Worm (Caenorhabditis elegans) whole organism, L4 larva: ENCODE data around the gene pkc-1.

Source experiments
- F10B5.3 ChIP-seq: sonication (generic microtip); optimal IDR thresholded peaks from 2 replicates; lab custom pipeline; 2016; ENCODE audit warnings: mild to moderate bottlenecking, missing genetic modification characterization, missing compliant biosample characterization
- F37D6.2 ChIP-seq: sonication (generic microtip); optimal IDR thresholded peaks from 2 replicates; lab custom pipeline; 2016; ENCODE audit warnings: mild to moderate bottlenecking, missing genetic modification characterization, missing compliant biosample characterization
- F49E8.2 ChIP-seq: sonication (generic microtip); optimal IDR thresholded peaks from 2 replicates; lab custom pipeline; 2016; ENCODE audit warnings: missing compliant biosample characterization, mild to moderate bottlenecking, missing genetic modification characterization, borderline replicate concordance
- Y105C5A.15 ChIP-seq: fragments of 200-800 bp; sonication (Bioruptor generic); IDR thresholded peaks from 2 replicates; pipeline ENCODE4 v1.3.6; 2022; ENCODE audit warnings: missing genetic modification characterization, missing compliant biosample characterization
- ZK546.5 ChIP-seq, 2 experiments: sonication (generic microtip); optimal IDR thresholded peaks; 2 replicates each; lab custom pipeline; 2017; ENCODE audit warnings: missing biosample characterization in 2 of 2, missing genetic modification characterization in 2 of 2
- aha-1 ChIP-seq: fragments of 150-350 bp; peaks from one replicate; lab custom pipeline; 2014; ENCODE audit warnings: missing biosample characterization, missing genetic modification characterization
- aly-2 ChIP-seq: sonication (generic microtip); optimal IDR thresholded peaks from 2 replicates; lab custom pipeline; 2018; ENCODE audit warnings: missing biosample characterization, missing genetic modification characterization
- arid-1 ChIP-seq: fragments of 200-800 bp; sonication (Bioruptor generic); conservative IDR thresholded peaks from 2 replicates; pipeline ENCODE4 v1.3.6; 2022; ENCODE audit warnings: missing genetic modification reagents, missing genetic modification characterization, missing compliant biosample characterization
- ces-1 ChIP-seq: fragments of 150-350 bp; sonication (generic microtip); optimal IDR thresholded peaks from 4 replicates; lab custom pipeline; 2014; ENCODE audit warnings: missing biosample characterization, missing genetic modification reagents, missing genetic modification characterization
- cey-2 ChIP-seq: sonication (generic microtip); optimal IDR thresholded peaks from 3 replicates; lab custom pipeline; 2017; ENCODE audit warnings: missing genetic modification characterization, mild to moderate bottlenecking, missing compliant biosample characterization, antibody characterized with exemption, borderline replicate concordance; ENCODE audit not compliant: insufficient read depth
- ctbp-1 ChIP-seq: fragments of 200-800 bp; sonication (Bioruptor generic); IDR thresholded peaks from 2 replicates; pipeline ENCODE4 v1.3.6; 2022; ENCODE audit warnings: missing genetic modification reagents, missing genetic modification characterization, missing compliant biosample characterization
- daf-12 ChIP-seq: fragments of 150-350 bp; optimal IDR thresholded peaks from 2 replicates; lab custom pipeline; 2014; ENCODE audit warnings: missing biosample characterization, missing genetic modification reagents, missing genetic modification characterization
- daf-16 ChIP-seq, 3 experiments: sonication (generic microtip); optimal IDR thresholded peaks; 2 replicates each; lab custom pipeline; 2016 to 2017; ENCODE audit warnings: missing genetic modification characterization in 3 of 3, missing genetic modification reagents in 3 of 3, mild to moderate bottlenecking in 2 of 3, missing compliant biosample characterization in 2 of 3, missing biosample characterization in 1 of 3, moderate library complexity in 1 of 3
- daf-8 ChIP-seq: fragments of 200-800 bp; sonication (Bioruptor generic); IDR thresholded peaks from 2 replicates; pipeline ENCODE4 v1.3.6; 2022; ENCODE audit warnings: missing genetic modification characterization, missing compliant biosample characterization
- dmd-6 ChIP-seq: fragments of 200-800 bp; sonication (Bioruptor generic); IDR thresholded peaks from 2 replicates; pipeline ENCODE4 v1.3.6; 2022; ENCODE audit warnings: missing genetic modification reagents, missing genetic modification characterization, missing compliant biosample characterization
- duxl-1 ChIP-seq: sonication (generic microtip); optimal IDR thresholded peaks from 2 replicates; lab custom pipeline; 2016; ENCODE audit warnings: mild to moderate bottlenecking, missing genetic modification characterization, moderate library complexity, missing compliant biosample characterization; ENCODE audit not compliant: poor library complexity
- dve-1 ChIP-seq: sonication (generic microtip); optimal IDR thresholded peaks from 2 replicates; lab custom pipeline; 2017; ENCODE audit warnings: antibody characterized with exemption, mild to moderate bottlenecking, missing genetic modification characterization, missing compliant biosample characterization; ENCODE audit not compliant: insufficient read depth
- fos-1 ChIP-seq: fragments of 150-350 bp; optimal IDR thresholded peaks from 2 replicates; lab custom pipeline; 2014; ENCODE audit warnings: missing biosample characterization, missing genetic modification characterization
- gei-8 ChIP-seq: fragments of 200-800 bp; sonication (Bioruptor generic); optimal IDR thresholded peaks from 2 replicates; lab custom pipeline; 2018; ENCODE audit warnings: mild to moderate bottlenecking, missing genetic modification characterization, missing compliant biosample characterization
- hlh-11 ChIP-seq: fragments of 200-800 bp; sonication (Bioruptor generic); optimal IDR thresholded peaks from 2 replicates; lab custom pipeline; 2018; ENCODE audit warnings: mild to moderate bottlenecking, missing genetic modification characterization, missing compliant biosample characterization
- hlh-30 ChIP-seq: sonication (generic microtip); optimal IDR thresholded peaks from 2 replicates; lab custom pipeline; 2017; ENCODE audit warnings: antibody characterized with exemption, mild to moderate bottlenecking, missing genetic modification characterization, missing compliant biosample characterization; ENCODE audit not compliant: insufficient read depth
- hmg-1.1 ChIP-seq: fragments of 200-800 bp; sonication (Bioruptor generic); IDR thresholded peaks from 2 replicates; pipeline ENCODE4 v1.3.6; 2022; ENCODE audit warnings: missing genetic modification reagents, missing genetic modification characterization, missing compliant biosample characterization
- jun-1 ChIP-seq: fragments of 150-350 bp; optimal IDR thresholded peaks from 2 replicates; lab custom pipeline; 2014; ENCODE audit warnings: missing biosample characterization, missing genetic modification reagents, missing genetic modification characterization
- lin-15B ChIP-seq: fragments of 150-350 bp; sonication (generic microtip); optimal IDR thresholded peaks from 3 replicates; lab custom pipeline; 2014; ENCODE audit warnings: missing biosample characterization, missing genetic modification characterization
- lin-39 ChIP-seq: fragments of 150-350 bp; optimal IDR thresholded peaks from 2 replicates; lab custom pipeline; 2014; ENCODE audit warnings: missing biosample characterization, missing genetic modification reagents, missing genetic modification characterization
- lir-3 ChIP-seq: sonication (generic microtip); optimal IDR thresholded peaks from 2 replicates; lab custom pipeline; 2016; ENCODE audit warnings: mild to moderate bottlenecking, missing genetic modification characterization, missing compliant biosample characterization
- mdl-1 ChIP-seq, 2 experiments: fragments of 150-350 bp in 1 of 2; sonication (generic microtip) in 1 of 2; optimal IDR thresholded peaks; 2 replicates each; lab custom pipeline; 2014 to 2017; ENCODE audit warnings: missing biosample characterization in 2 of 2, missing genetic modification characterization in 2 of 2
- mep-1 ChIP-seq: fragments of 150-350 bp; sonication (generic microtip); optimal IDR thresholded peaks from 3 replicates; lab custom pipeline; 2014; ENCODE audit warnings: missing biosample characterization, missing genetic modification characterization
- mes-2 ChIP-seq: sonication (generic microtip); optimal IDR thresholded peaks from 2 replicates; lab custom pipeline; 2016; ENCODE audit warnings: missing genotype, mild to moderate bottlenecking, missing genetic modification characterization, missing compliant biosample characterization; ENCODE audit not compliant: poor library complexity, severe bottlenecking
- mxl-2 ChIP-seq: fragments of 200-800 bp; sonication (Bioruptor generic); conservative IDR thresholded peaks from 2 replicates; pipeline ENCODE4 v1.3.6; 2022; ENCODE audit warnings: missing genetic modification reagents, missing genetic modification characterization, missing compliant biosample characterization
- nhr-237 ChIP-seq: sonication (generic microtip); optimal IDR thresholded peaks from 2 replicates; lab custom pipeline; 2017; ENCODE audit warnings: missing biosample characterization, missing genetic modification characterization
- nhr-25 ChIP-seq: sonication (generic microtip); optimal IDR thresholded peaks from 2 replicates; lab custom pipeline; 2017; ENCODE audit warnings: missing genetic modification characterization, mild to moderate bottlenecking, missing compliant biosample characterization, antibody characterized with exemption, moderate library complexity, borderline replicate concordance; ENCODE audit not compliant: insufficient read depth
- nhr-28 ChIP-seq: fragments of 150-350 bp; optimal IDR thresholded peaks from 2 replicates; lab custom pipeline; 2014; ENCODE audit warnings: missing biosample characterization, missing genetic modification characterization
- nhr-41 ChIP-seq: fragments of 200-800 bp; sonication (Bioruptor generic); IDR thresholded peaks from 2 replicates; pipeline ENCODE4 v1.3.6; 2022; ENCODE audit warnings: missing genetic modification reagents, missing genetic modification characterization, missing compliant biosample characterization
- nhr-42 ChIP-seq: fragments of 200-800 bp; sonication (Bioruptor generic); IDR thresholded peaks from 2 replicates; pipeline ENCODE4 v1.3.6; 2022; ENCODE audit warnings: missing genetic modification characterization, missing compliant biosample characterization
- nhr-48 ChIP-seq: sonication (generic microtip); optimal IDR thresholded peaks from 2 replicates; lab custom pipeline; 2016; ENCODE audit warnings: mild to moderate bottlenecking, missing genetic modification characterization, missing compliant biosample characterization
- nhr-76 ChIP-seq: fragments of 150-350 bp; optimal IDR thresholded peaks from 2 replicates; lab custom pipeline; 2014; ENCODE audit warnings: missing biosample characterization, missing genetic modification characterization
- php-3 ChIP-seq: fragments of 200-800 bp; sonication (Bioruptor generic); IDR thresholded peaks from 2 replicates; pipeline ENCODE4 v1.3.6; 2022; ENCODE audit warnings: missing genetic modification reagents, missing genetic modification characterization, missing compliant biosample characterization
- pqm-1 ChIP-seq: sonication (generic microtip); optimal IDR thresholded peaks from 2 replicates; lab custom pipeline; 2017; ENCODE audit warnings: missing biosample characterization, missing genetic modification characterization
- skn-1 ChIP-seq: fragments of 150-350 bp; optimal IDR thresholded peaks from 2 replicates; lab custom pipeline; 2014; ENCODE audit warnings: missing biosample characterization, missing genetic modification characterization
- tra-1 ChIP-seq: fragments of 200-800 bp; sonication (Bioruptor generic); IDR thresholded peaks from 2 replicates; pipeline ENCODE4 v1.3.6; 2022; ENCODE audit warnings: missing genetic modification reagents, missing genetic modification characterization, missing compliant biosample characterization
- unc-62 ChIP-seq, 3 experiments: fragments of 150-350 bp in 1 of 3; sonication (generic microtip); optimal IDR thresholded peaks in 2 of 3; peaks in 1 of 3; 1 replicate in 1 of 3; 2 replicates in 2 of 3; lab custom pipeline; 2014 to 2017; ENCODE audit warnings: missing biosample characterization in 3 of 3, missing genetic modification characterization in 3 of 3, missing genetic modification reagents in 3 of 3, missing genotype in 1 of 3
- vab-7 ChIP-seq: fragments of 200-800 bp; sonication (Bioruptor generic); IDR thresholded peaks from 2 replicates; pipeline ENCODE4 v1.3.6; 2022; ENCODE audit warnings: missing genetic modification reagents, missing genetic modification characterization, missing compliant biosample characterization
- zip-2 ChIP-seq: fragments of 150-350 bp; optimal IDR thresholded peaks from 2 replicates; lab custom pipeline; 2014; ENCODE audit warnings: missing biosample characterization, missing genetic modification characterization

pkc-1 gene

DNA sequence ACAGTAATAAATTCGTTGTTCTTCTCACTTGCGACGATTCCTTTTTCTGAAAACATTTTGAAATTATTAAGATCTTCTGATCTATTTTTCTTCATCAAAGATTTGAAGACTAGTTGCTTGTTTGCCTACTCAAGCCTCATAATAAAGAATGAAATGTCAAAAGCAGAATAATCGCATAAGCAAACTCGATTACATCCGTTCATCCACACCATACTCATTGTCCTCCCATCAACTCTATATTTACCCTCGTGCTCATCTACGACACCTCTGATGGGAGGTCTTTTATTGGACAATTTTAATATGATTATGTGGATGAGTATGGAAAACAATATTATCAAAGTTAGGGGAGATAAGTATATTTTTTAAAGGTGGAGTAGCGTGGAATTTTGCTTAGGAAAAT is 1.9 kb upstream of the pkc-1 start:
- TF ChIP-seq aha-1 (tag; lab: Kevin White, UChicago): peak; percentile 13
- no peak for TF ChIP-seq nhr-76 (tag; lab: Kevin White, UChicago)

- TF ChIP-seq mep-1 (tag; lab: Kevin White, UChicago): no peak
- TF ChIP-seq nhr-25 (tag; lab: Kevin White, UChicago): no peak
- TF ChIP-seq F49E8.2 (tag; lab: Kevin White, UChicago): no peak
- no peak for TF ChIP-seq aha-1 (tag; lab: Kevin White, UChicago)
- TF ChIP-seq nhr-48 (tag; lab: Kevin White, UChicago): no peak
- no peak for TF ChIP-seq dmd-6 (GFP tag; lab: Robert Waterston, UW)
- TF ChIP-seq cey-2 (tag; lab: Kevin White, UChicago): no peak
- TF ChIP-seq vab-7 (GFP tag; lab: Robert Waterston, UW): no peak
- no peak for TF ChIP-seq hlh-30 (tag; lab: Kevin White, UChicago)
These were observed 3.8 kb downstream of the pkc-1 start for ce11 chrV:12028151-12028550.

ce11 chrV:12026878-12027477 is 5.0 kb downstream of the pkc-1 start:
- TF ChIP-seq unc-62 (GFP tag; optimal IDR thresholded peaks at IDR 0.05 in 1 of 2; lab: Kevin White, UChicago): peak in 1 of 2 experiments; percentile 89
- no peak for TF ChIP-seq unc-62 (tag; optimal IDR thresholded peaks at IDR 0.05; lab: Kevin White, UChicago)
- TF ChIP-seq mdl-1 (tag; optimal IDR thresholded peaks at IDR 0.05; lab: Kevin White, UChicago): peak in 1 of 2 experiments; percentile 90
- TF ChIP-seq cey-2 (tag; lab: Kevin White, UChicago): no peak
- no peak for TF ChIP-seq nhr-25 (tag; lab: Kevin White, UChicago)
- peak in 1 of 2 experiments; percentile 33 for TF ChIP-seq daf-16 (GFP tag; optimal IDR thresholded peaks at IDR 0.05; lab: Kevin White, UChicago)
- no peak for TF ChIP-seq daf-16 (tag; optimal IDR thresholded peaks at IDR 0.05; lab: Kevin White, UChicago)
- no peak for TF ChIP-seq arid-1 (GFP tag; lab: Robert Waterston, UW)
- TF ChIP-seq ctbp-1 (GFP tag; lab: Robert Waterston, UW): peak; percentile 81
- no peak for TF ChIP-seq Y105C5A.15 (GFP tag; lab: Robert Waterston, UW)
- TF ChIP-seq aha-1 (tag; lab: Kevin White, UChicago): no peak
- no peak for TF ChIP-seq nhr-42 (GFP tag; lab: Robert Waterston, UW)
- no peak for TF ChIP-seq gei-8
- TF ChIP-seq tra-1 (GFP tag; lab: Robert Waterston, UW): no peak
- TF ChIP-seq F37D6.2 (tag; lab: Kevin White, UChicago): peak; percentile 59
- TF ChIP-seq zip-2: no peak
- TF ChIP-seq daf-8 (GFP tag; lab: Robert Waterston, UW): no peak
- no peak for TF ChIP-seq lir-3 (tag; lab: Kevin White, UChicago)
- TF ChIP-seq jun-1: no peak
- TF ChIP-seq mes-2 (tag; lab: Kevin White, UChicago): peak; percentile 34
- no peak for TF ChIP-seq php-3 (GFP tag; lab: Robert Waterston, UW)
- no peak for TF ChIP-seq nhr-28 (tag; lab: Kevin White, UChicago)
- no peak for TF ChIP-seq lin-39 (tag; lab: Kevin White, UChicago)
- no peak for TF ChIP-seq ces-1
- peak; percentile 25 for TF ChIP-seq hlh-11 (tag; lab: Kevin White, UChicago)
- no peak for TF ChIP-seq F10B5.3 (tag; lab: Kevin White, UChicago)
- TF ChIP-seq daf-12: no peak
- no peak for TF ChIP-seq lin-15B (tag; lab: Kevin White, UChicago)
- TF ChIP-seq nhr-41 (GFP tag; lab: Robert Waterston, UW): no peak
- no peak for TF ChIP-seq ZK546.5 (tag; optimal IDR thresholded peaks at IDR 0.05; lab: Kevin White, UChicago)
- TF ChIP-seq aly-2: no peak
- no peak for TF ChIP-seq fos-1 (tag; lab: Kevin White, UChicago)
- peak; percentile 68 for TF ChIP-seq hmg-1.1 (GFP tag; lab: Robert Waterston, UW)
- no peak for TF ChIP-seq nhr-237 (tag; lab: Kevin White, UChicago)
- no peak for TF ChIP-seq pqm-1
- peak; percentile 3 for TF ChIP-seq dve-1 (tag; lab: Kevin White, UChicago)
- TF ChIP-seq skn-1 (tag; lab: Kevin White, UChicago): no peak
- no peak for TF ChIP-seq mxl-2
- TF ChIP-seq duxl-1 (tag; lab: Kevin White, UChicago): no peak
